Worm (Caenorhabditis elegans): ENCODE measurements around the gene amt-2.

The amt-2 gene

DNA sequence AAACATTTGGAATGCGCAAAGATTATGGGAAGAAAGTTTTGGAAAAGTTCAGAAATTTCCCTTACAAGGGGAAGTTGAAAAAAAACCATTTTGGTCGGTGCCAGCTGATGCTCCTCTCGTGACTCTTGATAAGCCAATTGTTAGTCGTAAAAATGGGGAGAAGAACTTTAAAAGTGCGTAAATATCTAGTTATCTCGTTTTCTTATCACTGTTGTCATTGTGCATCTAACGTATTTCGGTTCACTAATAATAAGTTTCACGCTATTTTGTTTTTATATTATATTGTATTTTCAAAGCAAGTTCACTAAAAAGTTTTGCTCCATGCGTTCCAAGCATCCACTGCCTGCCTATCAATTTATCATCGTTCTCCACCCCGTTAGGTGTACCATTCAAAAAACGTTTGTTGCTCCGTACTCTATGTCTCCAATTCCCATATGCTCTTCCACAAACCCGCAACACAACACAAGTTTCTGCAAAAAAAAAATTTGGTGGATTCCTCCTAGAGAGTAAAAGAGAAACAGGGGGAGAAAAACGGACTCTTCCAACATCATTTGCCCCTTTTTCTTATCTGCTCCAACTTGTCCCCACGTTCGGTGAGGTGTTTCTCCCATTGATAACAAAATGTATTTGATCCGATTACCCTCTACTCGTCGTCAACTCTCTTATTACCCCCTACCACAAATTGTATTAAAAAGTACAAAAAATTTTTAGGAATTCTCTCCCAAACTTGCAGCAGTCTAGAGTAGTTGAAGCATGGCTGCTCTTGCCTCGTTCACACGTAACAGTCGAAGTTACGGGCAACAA lies 33.6 kb upstream of the amt-2 start, which contains the start of gene mbk-2:
Gene mbk-2 (plus strand): TSS at position 754 of the 804 bp plus-strand sequence.
- TF ChIP-seq ets-4 (tag; optimal IDR thresholded peaks at IDR 0.05) (no peak), elt-2 (tag; optimal IDR thresholded peaks at IDR 0.05) (peak; percentile 53)

- no peak for TF ChIP-seq ahr-1 (tag; optimal IDR thresholded peaks at IDR 0.05)
- TF ChIP-seq fkh-10 (GFP tag; optimal IDR thresholded peaks at IDR 0.05) = no peak
- TF ChIP-seq zip-5 (tag; optimal IDR thresholded peaks at IDR 0.05) = no peak
- no peak for TF ChIP-seq hlh-6 (tag; optimal IDR thresholded peaks at IDR 0.05)
- no peak for TF ChIP-seq odd-2 (tag; optimal IDR thresholded peaks at IDR 0.05)
- no peak for TF ChIP-seq pax-1 (tag; optimal IDR thresholded peaks at IDR 0.05)
- TF ChIP-seq nhr-11 (tag; optimal IDR thresholded peaks at IDR 0.05) = no peak
- no peak for TF ChIP-seq ceh-48 (tag; optimal IDR thresholded peaks at IDR 0.05)
Measured at ce11 chrIV:13009507-13009906, 32.7 kb upstream of the amt-2 start.

ce11 chrIV:13013231-13013630 lies 29.0 kb upstream of the amt-2 start:
- TF ChIP-seq pros-1 (tag; optimal IDR thresholded peaks at IDR 0.05) (peak; percentile 37), hlh-30 (tag; optimal IDR thresholded peaks at IDR 0.05; ENCODE audit: insufficient read depth) (no peak), ceh-31 (tag; optimal IDR thresholded peaks at IDR 0.05) (peak; percentile 67)

DNA sequence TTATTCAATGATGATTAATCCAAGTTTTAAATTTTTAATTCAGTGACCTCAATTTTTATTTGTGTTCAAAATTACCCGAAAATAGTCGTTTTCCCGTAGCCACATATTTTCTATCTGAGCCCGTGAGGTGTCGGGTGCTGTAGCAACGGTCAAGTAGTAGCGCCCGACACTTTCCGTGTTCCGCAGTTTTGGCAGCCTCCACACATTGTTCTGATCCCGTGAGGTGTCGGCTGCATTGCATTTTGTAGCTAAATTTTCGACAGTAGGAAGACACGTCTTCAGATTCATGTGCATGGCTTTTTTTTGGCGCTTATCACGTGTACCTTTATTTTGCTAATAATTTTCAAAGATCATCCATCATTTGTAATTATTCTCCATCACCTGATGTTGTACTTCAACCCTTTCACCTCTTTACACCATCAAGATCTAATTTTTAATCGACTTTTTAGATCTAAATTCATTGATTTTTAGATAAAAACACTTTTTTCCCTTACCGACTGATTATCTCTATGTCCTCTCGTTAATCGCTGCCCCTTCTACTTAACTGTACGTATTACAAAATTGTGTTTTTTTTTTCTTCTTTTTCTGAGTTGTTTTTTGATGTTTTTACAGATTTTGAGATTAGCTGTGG lies 28.4 kb upstream of the amt-2 start:
- TF ChIP-seq sdc-2 (tag; optimal IDR thresholded peaks at IDR 0.05) (no peak), ahr-1 (tag; optimal IDR thresholded peaks at IDR 0.05) (no peak), dve-1 (tag; optimal IDR thresholded peaks at IDR 0.05) (no peak), ceh-6 (GFP tag; optimal IDR thresholded peaks at IDR 0.05) (no peak), hlh-15 (tag; optimal IDR thresholded peaks at IDR 0.05) (no peak), odd-2 (tag; optimal IDR thresholded peaks at IDR 0.05) (no peak), fax-1 (tag; optimal IDR thresholded peaks at IDR 0.05) (no peak), tbx-7 (tag; optimal IDR thresholded peaks at IDR 0.05) (no peak), pax-1 (tag; optimal IDR thresholded peaks at IDR 0.05) (no peak), ztf-16 (tag; optimal IDR thresholded peaks at IDR 0.05) (no peak)

ce11 chrIV:13015801-13016404 lies 26.3 kb upstream of the amt-2 start:
- TF ChIP-seq nhr-11 (tag; optimal IDR thresholded peaks at IDR 0.05) (no peak), sox-2 (GFP tag; IDR thresholded peaks at IDR 0.05) (no peak), ceh-19 (GFP tag; optimal IDR thresholded peaks at IDR 0.05) (peak; percentile 5), dve-1 (tag; optimal IDR thresholded peaks at IDR 0.05) (no peak), ceh-6 (GFP tag; optimal IDR thresholded peaks at IDR 0.05) (no peak), lin-11 (tag; optimal IDR thresholded peaks at IDR 0.05) (no peak), fax-1 (tag; optimal IDR thresholded peaks at IDR 0.05) (no peak), hlh-8 (tag; optimal IDR thresholded peaks at IDR 0.05) (peak; percentile 6), unc-42 (tag; optimal IDR thresholded peaks at IDR 0.05) (peak; percentile 56), T23F11.4 (GFP tag; optimal IDR thresholded peaks at IDR 0.05) (no peak), unc-55 (GFP tag; optimal IDR thresholded peaks at IDR 0.05) (peak; percentile 79), ref-2 (tag; optimal IDR thresholded peaks at IDR 0.05) (no peak), tbx-2 (tag; optimal IDR thresholded peaks at IDR 0.05) (peak; percentile 35), fkh-10 (GFP tag; optimal IDR thresholded peaks at IDR 0.05) (no peak), hlh-15 (tag; optimal IDR thresholded peaks at IDR 0.05) (no peak), ceh-31 (tag; optimal IDR thresholded peaks at IDR 0.05) (peak; percentile 27), npax-4 (tag; optimal IDR thresholded peaks at IDR 0.05) (no peak), ceh-2 (tag; optimal IDR thresholded peaks at IDR 0.05) (no peak), K02D7.2 (tag; optimal IDR thresholded peaks at IDR 0.05) (no peak), pqm-1 (tag; optimal IDR thresholded peaks at IDR 0.05) (no peak)

Data from whole organism, late embryonic.